Worm (Caenorhabditis elegans): ENCODE results near the gene rpc-1.

DNA sequence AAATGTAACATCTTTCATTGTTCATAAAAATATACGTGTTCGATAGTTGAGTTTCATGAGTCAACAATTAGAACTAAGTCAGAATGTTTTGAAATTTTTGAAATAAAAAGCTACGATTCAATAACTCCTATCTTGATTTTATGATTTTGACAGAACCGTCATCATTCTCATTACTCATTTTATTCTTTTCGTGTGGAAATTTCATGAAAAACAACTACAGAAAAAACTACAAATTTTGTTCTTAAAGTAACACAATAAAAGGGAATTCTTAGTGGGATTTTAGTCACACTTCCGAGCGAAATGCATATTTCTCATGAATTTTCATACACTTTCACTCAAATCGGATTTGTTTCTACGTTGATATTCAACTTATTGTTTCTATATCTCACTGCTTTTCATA, 11.3 kb upstream of the rpc-1 start, which contains the start of gene str-44:
- no peak for TF ChIP-seq sem-4 (tag; optimal IDR thresholded peaks at IDR 0.05)
- no peak for TF ChIP-seq nhr-129 (tag; optimal IDR thresholded peaks at IDR 0.05)
- no peak for TF ChIP-seq unc-39 (tag; optimal IDR thresholded peaks at IDR 0.05)
